Fruit fly (Drosophila melanogaster): Measurements from ENCODE around the gene CG14316.

The CG14316 gene

DNA sequence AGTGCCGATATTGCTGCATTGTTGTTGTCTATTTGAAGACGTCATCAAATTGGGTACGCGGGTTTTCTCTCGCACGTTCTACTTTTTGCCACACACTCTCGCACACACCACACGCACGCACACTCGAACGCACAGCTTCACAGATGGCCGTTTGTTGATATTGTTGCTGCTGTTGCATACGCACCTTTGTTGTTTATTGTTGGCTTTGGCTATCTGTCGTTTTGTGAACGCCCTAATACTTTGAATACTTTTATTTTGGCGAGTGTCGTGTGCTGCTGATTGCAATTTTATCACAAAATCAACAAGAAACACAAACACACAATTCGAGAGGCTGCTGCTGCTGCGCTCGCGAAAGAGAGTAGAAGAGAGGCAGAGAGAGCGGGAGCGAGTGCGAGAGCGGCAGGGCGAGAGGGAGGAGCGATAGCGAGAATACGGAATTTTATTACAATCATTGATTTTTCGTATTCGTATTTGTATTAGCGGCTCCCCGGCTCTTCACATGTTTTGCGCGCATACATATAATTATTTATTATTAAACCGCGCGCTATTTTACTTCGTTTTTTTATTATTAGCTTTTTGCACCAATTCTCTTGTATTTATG is 46.7 kb downstream of the CG14316 start (continued):
- TF ChIP-seq nom (GFP tag; optimal IDR thresholded peaks at IDR 0.05) (peak; percentile 49), dpn (GFP tag; optimal IDR thresholded peaks at IDR 0.05) (peak; percentile 26 to 34), CG12219 (GFP tag; optimal IDR thresholded peaks at IDR 0.05) (peak; percentile 55), CG8924 (tag; optimal IDR thresholded peaks at IDR 0.05) (peak; percentile 56), CG33557 (GFP tag; optimal IDR thresholded peaks at IDR 0.05) (no peak), CTCF (GFP tag; optimal IDR thresholded peaks at IDR 0.05) (no peak), CG9437 (GFP tag; optimal IDR thresholded peaks at IDR 0.05) (peak; percentile 15), wek (GFP tag; optimal IDR thresholded peaks at IDR 0.05) (peak; percentile 82), Vsx1 (GFP tag; optimal IDR thresholded peaks at IDR 0.05) (peak; percentile 36), pan (optimal IDR thresholded peaks at IDR 0.05) (no peak), pan (GFP tag; optimal IDR thresholded peaks at IDR 0.05 in 1 of 2, IDR thresholded peaks at IDR 0.05 in 1 of 2) (no peak), zfh1 (GFP tag; IDR thresholded peaks at IDR 0.05) (no peak), Camta (GFP tag; optimal IDR thresholded peaks at IDR 0.05) (peak; percentile 20), CG10267 (tag; optimal IDR thresholded peaks at IDR 0.05) (peak; percentile 12), stwl (tag; optimal IDR thresholded peaks at IDR 0.05) (no peak), da (GFP tag; optimal IDR thresholded peaks at IDR 0.05) (peak; percentile 49), CG43689 (GFP tag; IDR thresholded peaks at IDR 0.05) (no peak), her (GFP tag; optimal IDR thresholded peaks at IDR 0.05) (peak; percentile 18), CG12236 (GFP tag; optimal IDR thresholded peaks at IDR 0.05) (peak; percentile 22), Hmr (GFP tag; optimal IDR thresholded peaks at IDR 0.05) (peak; percentile 42), abd-A (tag; optimal IDR thresholded peaks at IDR 0.05) (peak; percentile 4), CG31365 (tag; optimal IDR thresholded peaks at IDR 0.05) (peak; percentile 52), CG17802 (tag; optimal IDR thresholded peaks at IDR 0.05) (no peak), Fer2 (tag; optimal IDR thresholded peaks at IDR 0.05) (no peak), lmd (GFP tag; IDR thresholded peaks at IDR 0.05) (no peak), pb (GFP tag; optimal IDR thresholded peaks at IDR 0.05) (peak; percentile 49), tll (GFP tag; optimal IDR thresholded peaks at IDR 0.05) (peak in 1 of 2 experiments; percentile 70), HHEX (GFP tag; optimal IDR thresholded peaks at IDR 0.05) (peak; percentile 7), CG2202 (tag; optimal IDR thresholded peaks at IDR 0.05) (peak; percentile 61), vnd (GFP tag; IDR thresholded peaks at IDR 0.05; ENCODE audit: partially characterized antibody) (no peak), CG12155 (GFP tag; optimal IDR thresholded peaks at IDR 0.05) (peak; percentile 18), Elba2 (GFP tag; optimal IDR thresholded peaks at IDR 0.05) (peak; percentile 36), fd102C (GFP tag; optimal IDR thresholded peaks at IDR 0.05) (peak; percentile 64), CG8944 (GFP tag; optimal IDR thresholded peaks at IDR 0.05) (no peak), Hsf (GFP tag; optimal IDR thresholded peaks at IDR 0.05) (peak; percentile 9), Fer3 (tag; optimal IDR thresholded peaks at IDR 0.05) (peak; percentile 50), CG15696 (tag; optimal IDR thresholded peaks at IDR 0.05) (peak; percentile 57), CG2875 (GFP tag; optimal IDR thresholded peaks at IDR 0.05) (peak; percentile 56), CG2120 (GFP tag; optimal IDR thresholded peaks at IDR 0.05) (peak; percentile 29), Atf3 (GFP tag; optimal IDR thresholded peaks at IDR 0.05) (no peak), onecut (GFP tag; IDR thresholded peaks at IDR 0.05) (peak; percentile 94), Mad (GFP tag; optimal IDR thresholded peaks at IDR 0.05) (peak; percentile 23), pho (GFP tag; optimal IDR thresholded peaks at IDR 0.05) (peak; percentile 37), Med (GFP tag) (peak; percentile 93), CG11723 (GFP tag; optimal IDR thresholded peaks at IDR 0.05) (peak; percentile 62), Dp (GFP tag; optimal IDR thresholded peaks at IDR 0.05) (no peak), row (GFP tag; IDR thresholded peaks at IDR 0.05) (no peak), sens (GFP tag) (peak; percentile 90), Bdp1 (GFP tag; optimal IDR thresholded peaks at IDR 0.05) (peak; percentile 37), CG18476 (GFP tag; optimal IDR thresholded peaks at IDR 0.05) (peak; percentile 39), btn (GFP tag; optimal IDR thresholded peaks at IDR 0.05) (peak; percentile 49)

Measured in whole organism, embryonic.